Worm (Caenorhabditis elegans): Measurements from ENCODE around the gene amdh-1.

Gene amdh-1

ce11 chrIII:6215476-6215875 is 36.1 kb upstream of the amdh-1 start, which contains the start of gene C23G10.11:
Gene C23G10.11, minus strand, starts transcription at chrIII:6215576.
- TF ChIP-seq aly-2 (tag; optimal IDR thresholded peaks at IDR 0.05) (no peak), nhr-12 (tag; optimal IDR thresholded peaks at IDR 0.05) (no peak), blmp-1 (tag; optimal IDR thresholded peaks at IDR 0.05; ENCODE audit: insufficient read depth) (no peak), zag-1 (tag; optimal IDR thresholded peaks at IDR 0.05) (no peak), lsy-2 (tag; optimal IDR thresholded peaks at IDR 0.05) (no peak), nhr-77 (tag; optimal IDR thresholded peaks at IDR 0.05) (no peak)

- TF ChIP-seq lin-39 (tag; optimal IDR thresholded peaks at IDR 0.05) (no peak), sem-4 (tag; optimal IDR thresholded peaks at IDR 0.05) (no peak), alr-1 (tag; optimal IDR thresholded peaks at IDR 0.05) (no peak), ztf-11 (tag; optimal IDR thresholded peaks at IDR 0.05) (no peak), blmp-1 (tag; optimal IDR thresholded peaks at IDR 0.05; ENCODE audit: insufficient read depth) (peak; percentile 41), sma-9 (GFP tag; optimal IDR thresholded peaks at IDR 0.05) (peak; percentile 56), sma-9 (tag; optimal IDR thresholded peaks at IDR 0.05) (no peak), ama-1 (optimal IDR thresholded peaks at IDR 0.05) (no peak), nhr-21 (tag; optimal IDR thresholded peaks at IDR 0.05) (peak; percentile 57)
Measured at ce11 chrIII:6215943-6216342, 35.7 kb upstream of the amdh-1 start.

- no peak for TF ChIP-seq lin-39 (tag; optimal IDR thresholded peaks at IDR 0.05)
- TF ChIP-seq F13H6.1 (tag; optimal IDR thresholded peaks at IDR 0.05): no peak
- TF ChIP-seq ztf-11 (tag; optimal IDR thresholded peaks at IDR 0.05): no peak
- TF ChIP-seq gmeb-1 (tag; optimal IDR thresholded peaks at IDR 0.05): no peak
- no peak for TF ChIP-seq ceh-16 (tag; optimal IDR thresholded peaks at IDR 0.05)
- no peak for TF ChIP-seq lin-11 (tag; optimal IDR thresholded peaks at IDR 0.05)
- TF ChIP-seq peb-1 (tag; optimal IDR thresholded peaks at IDR 0.05): no peak
- TF ChIP-seq alr-1 (tag; optimal IDR thresholded peaks at IDR 0.05): no peak
- TF ChIP-seq ZK546.5 (tag; optimal IDR thresholded peaks at IDR 0.05): no peak
- TF ChIP-seq sem-4 (tag; optimal IDR thresholded peaks at IDR 0.05): no peak
- no peak for TF ChIP-seq mab-5 (tag; optimal IDR thresholded peaks at IDR 0.05)
- TF ChIP-seq egl-27 (tag; optimal IDR thresholded peaks at IDR 0.05): no peak
- no peak for TF ChIP-seq nhr-77 (tag; optimal IDR thresholded peaks at IDR 0.05)
Measured at ce11 chrIII:6216833-6217466, 34.7 kb upstream of the amdh-1 start, which contains the start of gene hot-4. Gene hot-4, plus strand, starts transcription at chrIII:6217416.

ce11 chrIII:6221403-6221802 is 30.2 kb upstream of the amdh-1 start:
- TF ChIP-seq unc-55 (GFP tag; optimal IDR thresholded peaks at IDR 0.05) (peak; percentile 8), ceh-82 (tag; optimal IDR thresholded peaks at IDR 0.05) (no peak)

- TF ChIP-seq sma-9 (GFP tag; optimal IDR thresholded peaks at IDR 0.05) (no peak), sma-9 (tag; optimal IDR thresholded peaks at IDR 0.05) (no peak), sem-4 (tag; optimal IDR thresholded peaks at IDR 0.05) (no peak), nhr-77 (tag; optimal IDR thresholded peaks at IDR 0.05) (no peak), skn-1 (tag; optimal IDR thresholded peaks at IDR 0.05) (no peak), C34F6.9 (tag; optimal IDR thresholded peaks at IDR 0.05) (no peak), lin-39 (tag; optimal IDR thresholded peaks at IDR 0.05) (no peak), ama-1 (optimal IDR thresholded peaks at IDR 0.05) (no peak), nhr-10 (tag; optimal IDR thresholded peaks at IDR 0.05) (no peak), blmp-1 (tag; optimal IDR thresholded peaks at IDR 0.05; ENCODE audit: insufficient read depth) (no peak), sma-3 (GFP tag; optimal IDR thresholded peaks at IDR 0.05) (no peak), nhr-6 (tag; optimal IDR thresholded peaks at IDR 0.05) (no peak), nhr-11 (tag; optimal IDR thresholded peaks at IDR 0.05) (no peak), ztf-1 (GFP tag; conservative IDR thresholded peaks at IDR 0.05) (no peak), lsy-2 (tag; optimal IDR thresholded peaks at IDR 0.05) (no peak), snpc-4 (tag; optimal IDR thresholded peaks at IDR 0.05) (no peak), nhr-12 (tag; optimal IDR thresholded peaks at IDR 0.05) (no peak)
Measured at ce11 chrIII:6230870-6231269, 20.7 kb upstream of the amdh-1 start, which contains the start of gene esyt-2. Gene esyt-2, minus strand, starts transcription at chrIII:6230970.

ce11 chrIII:6231880-6232279 is 19.7 kb upstream of the amdh-1 start:
- TF ChIP-seq snpc-4 (tag; optimal IDR thresholded peaks at IDR 0.05) (no peak), nhr-77 (tag; optimal IDR thresholded peaks at IDR 0.05) (no peak), zag-1 (tag; optimal IDR thresholded peaks at IDR 0.05) (no peak), peb-1 (tag; optimal IDR thresholded peaks at IDR 0.05) (no peak), ztf-1 (GFP tag; conservative IDR thresholded peaks at IDR 0.05) (no peak), sma-3 (GFP tag; optimal IDR thresholded peaks at IDR 0.05) (no peak), elt-1 (tag; optimal IDR thresholded peaks at IDR 0.05) (no peak), nhr-237 (tag; optimal IDR thresholded peaks at IDR 0.05) (no peak), alr-1 (tag; optimal IDR thresholded peaks at IDR 0.05) (no peak), mab-5 (tag; optimal IDR thresholded peaks at IDR 0.05) (no peak), lsy-2 (tag; optimal IDR thresholded peaks at IDR 0.05) (no peak), C34F6.9 (tag; optimal IDR thresholded peaks at IDR 0.05) (peak; percentile 17), sem-4 (tag; optimal IDR thresholded peaks at IDR 0.05) (no peak), unc-39 (tag; optimal IDR thresholded peaks at IDR 0.05) (no peak), crh-2 (tag; optimal IDR thresholded peaks at IDR 0.05) (peak; percentile 59), egl-27 (tag; optimal IDR thresholded peaks at IDR 0.05) (peak; percentile 39), fos-1 (tag; optimal IDR thresholded peaks at IDR 0.05) (peak; percentile 89), ceh-16 (tag; optimal IDR thresholded peaks at IDR 0.05) (no peak)
